Fruit fly (Drosophila melanogaster) whole organism, wandering third instar larva: ENCODE data around the gene Atat.

ENCODE experiments used
- Abd-B ChIP-seq: fragments of >200 bp; optimal IDR thresholded peaks from 2 replicates; lab custom pipeline; 2017; ENCODE audit warnings: missing biosample characterization, missing genetic modification characterization
- CG9705 ChIP-seq: fragments of 200-800 bp; sonication (Bioruptor generic); optimal IDR thresholded peaks from 2 replicates; lab custom pipeline; 2018; ENCODE audit warnings: missing biosample characterization, mild to moderate bottlenecking, missing genetic modification characterization
- CrebA ChIP-seq: fragments of 200-800 bp; sonication (Bioruptor generic); optimal IDR thresholded peaks from 2 replicates; lab custom pipeline; 2016; ENCODE audit warnings: missing biosample characterization, mild to moderate bottlenecking, missing genetic modification characterization, borderline replicate concordance
- Dfd ChIP-seq: fragments of >200 bp; optimal IDR thresholded peaks from 2 replicates; lab custom pipeline; 2017; ENCODE audit warnings: missing biosample characterization, missing genetic modification characterization
- GATAd ChIP-seq: sonication (Bioruptor generic); optimal IDR thresholded peaks from 2 replicates; lab custom pipeline; 2016; ENCODE audit warnings: missing biosample characterization, missing genetic modification characterization
- HLH106 ChIP-seq: fragments of 200-800 bp; optimal IDR thresholded peaks from 3 replicates; lab custom pipeline; 2019; ENCODE audit warnings: missing biosample characterization, mild to moderate bottlenecking, missing genetic modification characterization, moderate library complexity
- Hnf4 ChIP-seq: fragments of 200-800 bp; sonication (Bioruptor generic); optimal IDR thresholded peaks from 2 replicates; lab custom pipeline; 2016; ENCODE audit warnings: missing biosample characterization, mild to moderate bottlenecking, missing genetic modification characterization
- Hr78 ChIP-seq: fragments of >200 bp; optimal IDR thresholded peaks from 2 replicates; lab custom pipeline; 2017; ENCODE audit warnings: missing biosample characterization, missing genetic modification characterization
- Hr83 ChIP-seq: fragments of 200-300 bp; sonication (Bioruptor generic); optimal IDR thresholded peaks from 2 replicates; lab custom pipeline; 2016; ENCODE audit warnings: missing biosample characterization, mild to moderate bottlenecking, missing genetic modification characterization, moderate library complexity; ENCODE audit not compliant: poor library complexity, severe bottlenecking
- Jra ChIP-seq: sonication (Bioruptor generic); optimal IDR thresholded peaks from 2 replicates; lab custom pipeline; 2016; ENCODE audit warnings: missing biosample characterization, missing genetic modification characterization
- N ChIP-seq: fragments of >200 bp; optimal IDR thresholded peaks from 2 replicates; lab custom pipeline; 2018; ENCODE audit warnings: missing biosample characterization, missing external identifiers, missing genetic modification characterization
- Rel ChIP-seq, 2 experiments: fragments of 200-800 bp; sonication (Bioruptor generic) in 1 of 2; optimal IDR thresholded peaks; 2 replicates in 1 of 2; 3 replicates in 1 of 2; lab custom pipeline; 2016 to 2019; ENCODE audit warnings: mild to moderate bottlenecking in 2 of 2, missing biosample characterization in 2 of 2, missing genetic modification characterization in 2 of 2, moderate library complexity in 1 of 2
- Sp1 ChIP-seq: fragments of 200-800 bp; sonication (Bioruptor generic); optimal IDR thresholded peaks from 3 replicates; lab custom pipeline; 2019; ENCODE audit warnings: missing biosample characterization, mild to moderate bottlenecking, missing genetic modification characterization, moderate library complexity
- Vsx2 ChIP-seq: fragments of 200-300, 225-300 bp; sonication (Bioruptor generic); optimal IDR thresholded peaks from 2 replicates; lab custom pipeline; 2018; ENCODE audit warnings: missing biosample characterization, missing genetic modification characterization; ENCODE audit not compliant: partially characterized antibody
- brk ChIP-seq: fragments of 200-800 bp; sonication (Bioruptor generic); optimal IDR thresholded peaks from 2 replicates; lab custom pipeline; 2016; ENCODE audit warnings: missing biosample characterization, mild to moderate bottlenecking, missing genetic modification characterization
- dmrt93B ChIP-seq: fragments of 200-800 bp; sonication (Bioruptor generic); optimal IDR thresholded peaks from 2 replicates; lab custom pipeline; 2018; ENCODE audit warnings: missing biosample characterization, mild to moderate bottlenecking, missing genetic modification characterization
- dsf ChIP-seq: sonication (Bioruptor generic); optimal IDR thresholded peaks from 2 replicates; lab custom pipeline; 2016; ENCODE audit warnings: missing biosample characterization, missing genetic modification characterization, borderline replicate concordance
- ey ChIP-seq: fragments of 200-800 bp; sonication (Bioruptor generic); optimal IDR thresholded peaks from 2 replicates; lab custom pipeline; 2016; ENCODE audit warnings: missing biosample characterization, missing genetic modification characterization
- foxo ChIP-seq, 2 experiments: fragments of 200-800 bp; sonication (Bioruptor generic); optimal IDR thresholded peaks; 2 replicates in 1 of 2; 3 replicates in 1 of 2; lab custom pipeline; 2016 to 2017; ENCODE audit warnings: missing biosample characterization in 2 of 2, missing genetic modification characterization in 2 of 2
- fru ChIP-seq: fragments of 200-800 bp; sonication (Bioruptor generic); optimal IDR thresholded peaks from 3 replicates; lab custom pipeline; 2016; ENCODE audit warnings: missing biosample characterization, mild to moderate bottlenecking, missing genetic modification characterization
- h ChIP-seq: fragments of 200-800 bp; sonication (Bioruptor generic); optimal IDR thresholded peaks from 3 replicates; lab custom pipeline; 2016; ENCODE audit warnings: missing biosample characterization, mild to moderate bottlenecking, missing genetic modification characterization
- jim ChIP-seq: fragments of 175-275, 200-325 bp; sonication (Bioruptor generic); optimal IDR thresholded peaks from 2 replicates; lab custom pipeline; 2016; ENCODE audit warnings: missing biosample characterization, mild to moderate bottlenecking, missing genetic modification characterization
- pan ChIP-seq: fragments of >200 bp; optimal IDR thresholded peaks from 2 replicates; lab custom pipeline; 2017
- psq ChIP-seq: fragments of 200-800 bp; sonication (Bioruptor generic); optimal IDR thresholded peaks from 3 replicates; lab custom pipeline; 2017; ENCODE audit warnings: missing biosample characterization, mild to moderate bottlenecking, missing genetic modification characterization, moderate library complexity
- rgr ChIP-seq: fragments of 200-800 bp; sonication (Bioruptor generic); optimal IDR thresholded peaks from 3 replicates; lab custom pipeline; 2016; ENCODE audit warnings: missing biosample characterization, mild to moderate bottlenecking, missing genetic modification characterization
- sage ChIP-seq: fragments of 200-800 bp; sonication (Bioruptor generic); optimal IDR thresholded peaks from 2 replicates; lab custom pipeline; 2016; ENCODE audit warnings: missing biosample characterization, mild to moderate bottlenecking, missing genetic modification characterization
- sv ChIP-seq: fragments of 200-800 bp; sonication (Bioruptor generic); optimal IDR thresholded peaks from 3 replicates; lab custom pipeline; 2016; ENCODE audit warnings: missing biosample characterization, missing genetic modification characterization
- usp ChIP-seq: fragments of >200 bp; optimal IDR thresholded peaks from 2 replicates; lab custom pipeline; 2017; ENCODE audit warnings: missing biosample characterization, missing genetic modification characterization
- woc ChIP-seq: sonication (Bioruptor generic); optimal IDR thresholded peaks from 2 replicates; lab custom pipeline; 2016; ENCODE audit warnings: missing biosample characterization, mild to moderate bottlenecking, missing genetic modification characterization

The Atat gene

dm6 chr3L:9446731-9447238 lies 20.2 kb upstream of the Atat start, which contains the start of gene CG3529:
Gene CG3529, plus strand, starts transcription at chr3L:9446864.
- peak; percentile 63 for TF ChIP-seq jim (GFP tag; lab: Kevin White, UChicago)
- no peak for TF ChIP-seq usp (GFP tag; lab: Kevin White, UChicago)
- no peak for TF ChIP-seq pan (lab: Kevin White, UChicago)
- no peak for TF ChIP-seq N (GFP tag; lab: Kevin White, UChicago)
- peak; percentile 36 for TF ChIP-seq rgr (GFP tag; lab: Kevin White, UChicago)
- TF ChIP-seq CrebA (GFP tag; lab: Kevin White, UChicago), result no peak
- TF ChIP-seq sage (GFP tag; lab: Kevin White, UChicago), result peak; percentile 28
- TF ChIP-seq Abd-B, result no peak
- TF ChIP-seq CG9705 (GFP tag; lab: Kevin White, UChicago), result peak; percentile 12
- TF ChIP-seq HLH106 (tag; lab: Kevin White, UChicago), result peak; percentile 56
- no peak for TF ChIP-seq Jra (GFP tag; lab: Kevin White, UChicago)
- no peak for TF ChIP-seq psq (GFP tag; lab: Kevin White, UChicago)
- TF ChIP-seq Hr78 (GFP tag; lab: Kevin White, UChicago), result no peak
- peak in 1 of 2 experiments; percentile 38 for TF ChIP-seq foxo (GFP tag; optimal IDR thresholded peaks at IDR 0.05; lab: Kevin White, UChicago)
- peak; percentile 32 for TF ChIP-seq fru (GFP tag; lab: Kevin White, UChicago)
- TF ChIP-seq Hr83 (GFP tag; lab: Kevin White, UChicago), result no peak
- peak; percentile 53 for TF ChIP-seq Sp1
- peak; percentile 26 for TF ChIP-seq Hnf4 (GFP tag; lab: Kevin White, UChicago)
- TF ChIP-seq brk (GFP tag; lab: Kevin White, UChicago), result peak; percentile 41
- TF ChIP-seq GATAd (GFP tag; lab: Kevin White, UChicago), result no peak
- peak; percentile 9 for TF ChIP-seq ey (GFP tag; lab: Kevin White, UChicago)
- no peak for TF ChIP-seq dsf
- no peak for TF ChIP-seq Rel (GFP tag; optimal IDR thresholded peaks at IDR 0.05; lab: Kevin White, UChicago)
- peak; percentile 61 for TF ChIP-seq Rel (tag; optimal IDR thresholded peaks at IDR 0.05; lab: Kevin White, UChicago)
- TF ChIP-seq Vsx2 (GFP tag; lab: Kevin White, UChicago), result no peak

- no peak for TF ChIP-seq jim (GFP tag; lab: Kevin White, UChicago)
- TF ChIP-seq dmrt93B (GFP tag; lab: Kevin White, UChicago), result no peak
- TF ChIP-seq CG9705 (GFP tag; lab: Kevin White, UChicago), result no peak
- TF ChIP-seq, all 38 proteins: peak for 0
Observed at dm6 chr3L:9442625-9443282, 16.2 kb upstream of the Atat start, which contains the start of gene Srg3. Gene Srg3, plus strand, starts transcription at chr3L:9443232.

dm6 chr3L:9441907-9442479 lies 15.4 kb upstream of the Atat start, which contains the start of the genes Bet3 and Nf-YA:
Gene Bet3, minus strand, starts transcription at chr3L:9442267.
Gene Nf-YA, minus strand, starts transcription at chr3L:9442267.
- TF ChIP-seq Jra (GFP tag; lab: Kevin White, UChicago) (peak; percentile 64), CrebA (GFP tag; lab: Kevin White, UChicago) (no peak), Rel (GFP tag; optimal IDR thresholded peaks at IDR 0.05; lab: Kevin White, UChicago) (no peak), Rel (tag; optimal IDR thresholded peaks at IDR 0.05; lab: Kevin White, UChicago) (peak; percentile 52), woc (GFP tag; lab: Kevin White, UChicago) (peak; percentile 41), Hr83 (GFP tag; lab: Kevin White, UChicago) (peak; percentile 80), sv (GFP tag; lab: Kevin White, UChicago) (no peak), h (GFP tag; lab: Kevin White, UChicago) (peak; percentile 9), rgr (GFP tag; lab: Kevin White, UChicago) (peak; percentile 58), pan (lab: Kevin White, UChicago) (no peak), Hnf4 (GFP tag; lab: Kevin White, UChicago) (peak; percentile 34), HLH106 (tag; lab: Kevin White, UChicago) (peak; percentile 39), Sp1 (peak; percentile 36), foxo (GFP tag; optimal IDR thresholded peaks at IDR 0.05; lab: Kevin White, UChicago) (peak in 1 of 2 experiments; percentile 56), Abd-B (no peak), dsf (peak; percentile 3), CG9705 (GFP tag; lab: Kevin White, UChicago) (no peak)

DNA sequence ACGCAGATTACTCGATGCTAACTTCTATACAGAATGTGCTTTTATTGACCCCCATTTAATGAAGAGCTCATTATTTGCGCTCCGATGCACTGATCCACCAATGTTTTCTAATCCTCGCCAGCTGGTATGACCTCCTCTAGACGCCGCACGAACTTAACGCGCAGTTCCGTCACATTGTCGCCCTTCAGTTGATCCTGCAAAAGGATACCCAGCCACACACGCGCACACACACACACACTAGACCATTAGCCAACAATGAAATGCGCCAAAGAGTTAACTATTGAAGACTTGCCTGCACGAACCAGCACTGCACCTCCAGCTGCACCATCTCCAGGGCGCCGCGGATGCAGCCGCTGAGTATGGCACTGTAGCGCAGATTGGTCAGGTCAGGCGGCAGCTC lies 12.3 kb upstream of the Atat start:
- TF ChIP-seq psq (GFP tag; lab: Kevin White, UChicago) (no peak), Dfd (peak; percentile 78), dsf (no peak)
